Fruit fly (Drosophila melanogaster) whole organism: ENCODE results near the gene CG32625.

Source experiments
- CG8478 ChIP-seq: fragments of >200 bp; optimal IDR thresholded peaks from 2 replicates; lab custom pipeline; 2018; ENCODE audit warnings: inconsistent platforms
- Dll ChIP-seq: fragments of >200 bp; optimal IDR thresholded peaks from 2 replicates; lab custom pipeline; 2017
- EcR ChIP-seq, 2 experiments: fragments of >200 bp; optimal IDR thresholded peaks; 2 replicates each; lab custom pipeline; 2017; ENCODE audit warnings: missing biosample characterization in 2 of 2, missing genetic modification characterization in 2 of 2, missing genetic modification reagents in 2 of 2
- pan ChIP-seq: fragments of >200 bp; optimal IDR thresholded peaks from 2 replicates; lab custom pipeline; 2017
- psq ChIP-seq: fragments of >200 bp; optimal IDR thresholded peaks from 2 replicates; lab custom pipeline; 2017
- usp ChIP-seq: fragments of >200 bp; optimal IDR thresholded peaks from 2 replicates; lab custom pipeline; 2017; ENCODE audit warnings: missing biosample characterization, missing genetic modification characterization, mixed read lengths

Gene CG32625

dm6 chrX:13739411-13739888 lies 17.2 kb downstream of the CG32625 start, which contains the start of gene CG11151:
Gene CG11151 (plus strand): TSS chrX:13739744.
- no peak for TF ChIP-seq Dll (lab: Kevin White, UChicago)
- TF ChIP-seq CG8478 (lab: Kevin White, UChicago), result peak; percentile 92

- TF ChIP-seq CG8478 (lab: Kevin White, UChicago), result no peak
- TF ChIP-seq usp (GFP tag; lab: Kevin White, UChicago), result no peak
- no peak for TF ChIP-seq pan
- no peak for TF ChIP-seq EcR (GFP tag; optimal IDR thresholded peaks at IDR 0.05; lab: Kevin White, UChicago)
- no peak for TF ChIP-seq psq (lab: Kevin White, UChicago)
Measured at dm6 chrX:13737939-13738338, 18.7 kb downstream of the CG32625 start, which contains the start of gene CG11134. Gene CG11134 (plus strand): TSS chrX:13737942.

- no peak for TF ChIP-seq psq (lab: Kevin White, UChicago)
- no peak for TF ChIP-seq CG8478 (lab: Kevin White, UChicago)
- no peak for TF ChIP-seq pan
- no peak for TF ChIP-seq usp (GFP tag; lab: Kevin White, UChicago)
- no peak for TF ChIP-seq Dll (lab: Kevin White, UChicago)
- TF ChIP-seq EcR (GFP tag; optimal IDR thresholded peaks at IDR 0.05; lab: Kevin White, UChicago), result no peak
Measured at dm6 chrX:13736174-13736482, 20.5 kb downstream of the CG32625 start, which contains the start of gene g. Gene g (minus strand): TSS chrX:13736278.

DNA sequence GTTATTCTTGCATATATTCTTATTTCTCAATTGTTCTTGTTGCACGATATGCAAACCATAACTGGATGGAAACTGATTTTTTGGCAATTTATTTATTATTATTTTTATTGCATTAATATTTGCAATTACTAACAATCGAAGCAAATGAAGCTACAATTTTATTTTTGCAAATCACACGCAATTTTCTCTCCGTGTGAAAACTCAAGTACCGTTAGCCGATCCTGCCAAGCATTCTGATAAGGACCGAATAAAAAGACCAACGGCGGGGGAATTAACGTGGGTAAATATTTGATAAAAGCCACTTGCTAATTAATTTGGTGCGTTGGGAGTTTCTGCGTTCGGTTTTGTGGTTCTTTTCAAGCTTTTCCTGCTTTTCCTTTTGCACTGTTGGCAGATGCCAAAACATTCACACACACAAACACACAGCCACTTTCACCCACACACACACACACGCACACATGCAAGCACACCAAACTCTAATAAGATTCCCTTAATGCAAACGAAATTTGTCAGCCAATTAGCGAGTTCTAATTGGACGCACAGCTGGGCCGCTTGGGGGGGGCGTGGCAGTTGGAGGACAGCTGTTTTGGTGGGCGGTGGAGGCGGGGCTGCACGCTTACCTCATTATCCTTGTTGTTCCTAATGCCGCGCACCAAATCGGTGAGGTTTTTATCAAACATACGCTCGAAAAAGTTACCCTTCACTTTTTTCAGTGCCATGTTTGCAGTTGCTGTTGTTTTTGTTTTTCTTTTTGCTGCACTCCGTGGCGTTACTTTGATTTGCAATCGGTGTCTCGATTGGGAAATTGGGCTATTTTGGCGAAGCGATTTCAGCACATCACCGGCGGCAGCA lies 21.1 kb downstream of the CG32625 start:
- TF ChIP-seq usp (GFP tag; lab: Kevin White, UChicago), result no peak
- no peak for TF ChIP-seq CG8478 (lab: Kevin White, UChicago)
- no peak for TF ChIP-seq EcR (GFP tag; optimal IDR thresholded peaks at IDR 0.05; lab: Kevin White, UChicago)
- no peak for TF ChIP-seq pan
- TF ChIP-seq Dll (lab: Kevin White, UChicago), result no peak
- TF ChIP-seq psq (lab: Kevin White, UChicago), result no peak

dm6 chrX:13734866-13735265 lies 21.8 kb downstream of the CG32625 start:
- TF ChIP-seq Dll (lab: Kevin White, UChicago) (no peak), CG8478 (lab: Kevin White, UChicago) (no peak), pan (no peak), psq (lab: Kevin White, UChicago) (no peak), usp (GFP tag; lab: Kevin White, UChicago) (no peak), EcR (GFP tag; optimal IDR thresholded peaks at IDR 0.05; lab: Kevin White, UChicago) (no peak)

DNA sequence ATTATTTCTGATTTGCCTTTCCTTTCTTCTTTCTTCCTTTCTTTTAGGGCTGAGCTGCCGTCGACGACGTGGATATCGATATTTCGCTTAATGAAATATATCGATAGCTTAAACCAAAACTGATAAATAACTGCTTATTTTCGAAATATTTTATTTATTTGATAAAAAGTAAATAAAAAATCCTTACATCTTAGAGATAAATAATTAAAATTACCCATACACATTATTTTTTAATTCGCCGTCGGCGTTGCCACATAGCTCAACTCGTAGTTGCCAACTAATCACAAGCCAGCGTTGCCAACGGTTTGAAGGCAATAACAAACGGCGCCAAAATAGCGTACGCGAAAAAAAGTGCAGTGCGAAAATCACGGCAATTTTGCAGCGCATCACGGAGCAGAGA lies 34.7 kb downstream of the CG32625 start, which contains the start of the genes Mrgn1 and mus101:
TSS of gene Mrgn1 (minus strand) at position 44 of the 400 bp plus-strand sequence.
TSS of gene mus101 (plus strand) at position 313 of the 400 bp plus-strand sequence.
- TF ChIP-seq EcR (GFP tag; optimal IDR thresholded peaks at IDR 0.05; lab: Kevin White, UChicago) (no peak), Dll (lab: Kevin White, UChicago) (no peak), pan (no peak)

DNA sequence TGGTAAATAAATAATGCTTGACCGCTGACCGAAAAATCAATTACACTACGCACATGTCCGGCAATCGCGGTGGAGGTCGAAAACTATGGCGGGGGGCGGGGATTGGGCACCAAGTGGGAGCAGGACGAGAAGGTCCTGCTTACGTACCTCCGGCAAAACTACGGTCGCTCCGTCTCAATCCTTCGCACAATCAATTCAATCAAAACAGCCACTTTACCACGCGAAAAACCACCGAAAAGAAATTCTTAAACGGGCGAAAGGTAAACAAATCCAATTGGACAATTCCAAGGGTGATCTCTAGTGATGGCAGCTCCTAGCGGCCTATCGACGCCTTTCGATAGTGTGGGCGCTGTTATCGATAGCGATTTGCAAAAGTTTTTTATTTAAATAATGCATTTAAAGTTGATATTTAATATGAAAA lies 38.6 kb downstream of the CG32625 start, which contains the start of gene Nadsyn:
TSS of gene Nadsyn (minus strand) at position 304 of the 421 bp plus-strand sequence.
- TF ChIP-seq EcR (GFP tag; optimal IDR thresholded peaks at IDR 0.05; lab: Kevin White, UChicago) (no peak), pan (no peak), usp (GFP tag; lab: Kevin White, UChicago) (no peak), psq (lab: Kevin White, UChicago) (no peak), Dll (lab: Kevin White, UChicago) (no peak)
